Worm (Caenorhabditis elegans) whole organism, early embryonic: Measurements from ENCODE around the gene idpb-2.

ENCODE experiments used
- B0310.2 ChIP-seq: sonication (generic microtip); optimal IDR thresholded peaks from 2 replicates; lab custom pipeline; 2016; ENCODE audit warnings: mild to moderate bottlenecking, missing genetic modification characterization, missing compliant biosample characterization
- F13C5.2 ChIP-seq: sonication (generic microtip); optimal IDR thresholded peaks from 2 replicates; lab custom pipeline; 2017; ENCODE audit warnings: mild to moderate bottlenecking, missing genetic modification characterization, inconsistent platforms, missing compliant biosample characterization
- aly-1 ChIP-seq: sonication (generic microtip); optimal IDR thresholded peaks from 2 replicates; lab custom pipeline; 2016; ENCODE audit warnings: missing genetic modification characterization, missing compliant biosample characterization
- ama-1 ChIP-seq: fragments of 150-350 bp; optimal IDR thresholded peaks from 2 replicates; lab custom pipeline; 2014
- flt-1 ChIP-seq: fragments of 200-800 bp; sonication (Bioruptor generic); IDR thresholded peaks from 2 replicates; pipeline ENCODE4 v1.3.6; 2022; ENCODE audit warnings: missing genetic modification characterization, missing compliant biosample characterization
- scrt-1 ChIP-seq: fragments of 200-800 bp; sonication (Bioruptor generic); IDR thresholded peaks from 2 replicates; pipeline ENCODE4 v1.3.6; 2022; ENCODE audit warnings: missing genetic modification characterization, missing compliant biosample characterization
- sea-1 ChIP-seq: fragments of 200-800 bp; sonication (Bioruptor generic); conservative IDR thresholded peaks from 2 replicates; pipeline ENCODE4 v1.3.6; 2022; ENCODE audit warnings: missing genetic modification characterization, missing compliant biosample characterization

DNA sequence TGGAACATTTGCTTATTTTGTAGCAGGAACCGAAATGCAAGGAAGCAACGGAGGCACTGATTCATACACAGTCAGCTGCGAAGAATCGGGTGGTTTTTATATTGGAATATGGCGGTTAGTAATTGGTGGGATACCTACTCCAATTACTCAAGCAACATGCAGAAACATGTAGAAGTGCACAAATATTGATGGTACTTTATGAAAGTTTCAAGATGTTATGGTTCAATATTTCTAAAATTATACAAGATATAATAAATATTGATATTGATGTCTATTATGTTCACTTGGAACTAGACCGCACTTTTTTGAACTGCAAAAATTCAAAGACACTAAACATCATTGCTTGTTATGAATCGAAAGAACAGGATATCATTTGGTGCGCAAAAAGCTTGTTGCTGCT lies 24.5 kb upstream of the idpb-2 start, which contains the start of gene C04G6.13:
- TF ChIP-seq flt-1 (GFP tag; lab: Robert Waterston, UW) (no peak), B0310.2 (no peak), sea-1 (GFP tag; lab: Robert Waterston, UW) (no peak), scrt-1 (GFP tag; lab: Robert Waterston, UW) (no peak), ama-1 (no peak), aly-1 (no peak), F13C5.2 (no peak)
